Worm (Caenorhabditis elegans): ENCODE results near the gene C14A11.5.

C14A11.5 gene

DNA sequence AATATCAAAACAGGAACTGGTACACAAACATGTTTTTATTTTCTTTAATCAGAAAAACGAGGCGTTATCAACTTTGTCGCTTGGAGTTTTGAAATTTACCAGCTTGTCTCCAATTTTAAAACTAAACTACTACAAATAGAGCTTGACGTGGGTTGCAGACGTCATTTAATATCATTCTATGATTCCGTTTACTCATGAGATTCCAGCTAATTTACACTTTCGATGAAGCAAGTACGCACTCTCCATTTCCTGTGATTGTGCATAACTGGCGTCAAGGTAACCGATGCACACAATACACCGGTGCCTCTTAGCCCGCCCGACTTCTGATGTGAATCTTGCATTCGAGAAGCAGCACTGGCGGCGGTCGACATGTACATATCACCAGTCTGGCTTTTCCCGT lies 11.6 kb upstream of the C14A11.5 start:
- TF ChIP-seq dmd-4 (tag; optimal IDR thresholded peaks at IDR 0.05; ENCODE audit: borderline replicate concordance) (no peak), syd-9 (tag; optimal IDR thresholded peaks at IDR 0.05) (no peak), sox-4 (tag; optimal IDR thresholded peaks at IDR 0.05) (no peak), ahr-1 (tag; optimal IDR thresholded peaks at IDR 0.05) (no peak), eyg-1 (tag; optimal IDR thresholded peaks at IDR 0.05) (no peak), T23F11.4 (GFP tag; optimal IDR thresholded peaks at IDR 0.05) (no peak)

DNA sequence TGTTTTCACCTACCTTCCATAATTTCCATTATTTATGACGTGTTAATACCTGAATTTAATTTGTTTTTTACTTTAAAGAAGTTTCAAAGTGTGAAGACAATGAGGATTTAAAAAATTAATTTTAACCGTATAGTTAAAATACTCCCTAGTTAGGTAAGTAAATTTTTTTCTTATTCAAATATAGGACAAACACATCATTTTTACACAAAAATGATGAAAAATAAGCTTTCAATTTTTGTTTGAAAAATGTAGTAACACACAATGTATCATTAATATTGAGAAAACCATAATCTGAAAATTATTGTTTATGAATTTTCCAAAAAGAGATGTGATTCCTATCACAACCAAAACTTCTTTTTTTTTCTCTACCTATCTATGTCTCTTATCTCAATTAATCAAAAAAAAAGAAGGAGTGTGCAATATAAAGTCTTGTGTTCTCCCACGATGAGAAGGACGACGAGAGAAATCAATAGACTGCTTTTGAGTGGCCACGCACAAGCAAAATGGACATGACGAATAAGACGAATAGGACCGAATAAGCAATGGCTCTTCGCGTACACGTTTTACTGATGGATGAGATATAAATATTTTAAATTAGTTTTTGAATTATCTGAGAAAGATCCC lies 6.9 kb upstream of the C14A11.5 start, which contains the start of gene C14A11.6:
TSS of gene C14A11.6 (minus strand) at position 51 of the 624 bp plus-strand sequence.
- TF ChIP-seq hlh-13 (GFP tag; optimal IDR thresholded peaks at IDR 0.05) (no peak), ceh-48 (tag; optimal IDR thresholded peaks at IDR 0.05) (peak; percentile 53)

- peak; percentile 53 for TF ChIP-seq ceh-2 (tag; optimal IDR thresholded peaks at IDR 0.05)
- TF ChIP-seq pqm-1 (tag; optimal IDR thresholded peaks at IDR 0.05): peak; percentile 32
- TF ChIP-seq odd-2 (tag; optimal IDR thresholded peaks at IDR 0.05): no peak
- TF ChIP-seq K02D7.2 (tag; optimal IDR thresholded peaks at IDR 0.05): peak; percentile 25
- TF ChIP-seq ceh-48 (tag; optimal IDR thresholded peaks at IDR 0.05): peak; percentile 69
- peak; percentile 39 for TF ChIP-seq hlh-13 (GFP tag; optimal IDR thresholded peaks at IDR 0.05)
- no peak for TF ChIP-seq mec-3 (tag; optimal IDR thresholded peaks at IDR 0.05; ENCODE audit: borderline replicate concordance)
- no peak for TF ChIP-seq pha-4 (tag; optimal IDR thresholded peaks at IDR 0.05)
- peak; percentile 65 for TF ChIP-seq fkh-6 (tag; optimal IDR thresholded peaks at IDR 0.05)
- peak; percentile 39 for TF ChIP-seq gmeb-2 (tag; optimal IDR thresholded peaks at IDR 0.05)
- TF ChIP-seq fkh-10 (GFP tag; optimal IDR thresholded peaks at IDR 0.05): no peak
- no peak for TF ChIP-seq dmd-4 (tag; optimal IDR thresholded peaks at IDR 0.05; ENCODE audit: borderline replicate concordance)
- peak; percentile 55 for TF ChIP-seq hlh-15 (tag; optimal IDR thresholded peaks at IDR 0.05)
- peak; percentile 62 for TF ChIP-seq syd-9 (tag; optimal IDR thresholded peaks at IDR 0.05)
- no peak for TF ChIP-seq unc-3 (GFP tag; conservative IDR thresholded peaks at IDR 0.05)
- TF ChIP-seq unc-3 (tag; optimal IDR thresholded peaks at IDR 0.05): peak; percentile 70
- no peak for TF ChIP-seq ets-4 (tag; optimal IDR thresholded peaks at IDR 0.05)
- TF ChIP-seq ceh-45 (GFP tag; IDR thresholded peaks at IDR 0.05): 0 out of 2 replicates have a peak, but pooled peaks have one; percentile 39
- TF ChIP-seq ama-1 (optimal IDR thresholded peaks at IDR 0.05): no peak
- TF ChIP-seq pax-1 (tag; optimal IDR thresholded peaks at IDR 0.05): no peak
- TF ChIP-seq eyg-1 (tag; optimal IDR thresholded peaks at IDR 0.05): no peak
- TF ChIP-seq ceh-9 (tag; optimal IDR thresholded peaks at IDR 0.05): no peak
- peak; percentile 31 for TF ChIP-seq hlh-30 (tag; optimal IDR thresholded peaks at IDR 0.05; ENCODE audit: insufficient read depth)
- TF ChIP-seq Y22D7AL.16 (tag; optimal IDR thresholded peaks at IDR 0.05): no peak
- peak; percentile 12 for TF ChIP-seq unc-55 (GFP tag; optimal IDR thresholded peaks at IDR 0.05)
- no peak for TF ChIP-seq pros-1 (tag; optimal IDR thresholded peaks at IDR 0.05)
- TF ChIP-seq nhr-11 (tag; optimal IDR thresholded peaks at IDR 0.05): no peak
- peak; percentile 71 for TF ChIP-seq C08G9.2 (tag; optimal IDR thresholded peaks at IDR 0.05)
- peak; percentile 19 for TF ChIP-seq fax-1 (tag; optimal IDR thresholded peaks at IDR 0.05)
- peak; percentile 78 for TF ChIP-seq elt-2 (tag; optimal IDR thresholded peaks at IDR 0.05)
- peak; percentile 58 for TF ChIP-seq lin-11 (tag; optimal IDR thresholded peaks at IDR 0.05)
- peak; percentile 16 for TF ChIP-seq hlh-8 (tag; optimal IDR thresholded peaks at IDR 0.05)
- peak; percentile 35 for TF ChIP-seq ahr-1 (tag; optimal IDR thresholded peaks at IDR 0.05)
- peak; percentile 60 for TF ChIP-seq che-1 (tag; optimal IDR thresholded peaks at IDR 0.05)
- no peak for TF ChIP-seq tbx-7 (tag; optimal IDR thresholded peaks at IDR 0.05)
- TF ChIP-seq pat-9 (tag; optimal IDR thresholded peaks at IDR 0.05): peak; percentile 63
- peak; percentile 79 for TF ChIP-seq ceh-18 (tag; optimal IDR thresholded peaks at IDR 0.05)
- TF ChIP-seq pag-3 (tag; optimal IDR thresholded peaks at IDR 0.05; ENCODE audit: borderline replicate concordance): no peak
- TF ChIP-seq sox-4 (tag; optimal IDR thresholded peaks at IDR 0.05): peak; percentile 55
- TF ChIP-seq nhr-232 (tag; optimal IDR thresholded peaks at IDR 0.05): peak; percentile 58
- no peak for TF ChIP-seq sox-2 (GFP tag; IDR thresholded peaks at IDR 0.05)
- no peak for TF ChIP-seq ceh-24 (tag; optimal IDR thresholded peaks at IDR 0.05)
- TF ChIP-seq ceh-14 (tag; optimal IDR thresholded peaks at IDR 0.05): peak; percentile 75
- peak; percentile 10 for TF ChIP-seq npax-4 (tag; optimal IDR thresholded peaks at IDR 0.05)
- peak; percentile 76 for TF ChIP-seq hlh-6 (tag; optimal IDR thresholded peaks at IDR 0.05)
- TF ChIP-seq rnt-1 (tag; optimal IDR thresholded peaks at IDR 0.05): peak; percentile 73
Measured at ce11 chrX:2809611-2810010, 2.3 kb upstream of the C14A11.5 start, which contains the start of gene C14A11.9. Gene C14A11.9, minus strand, starts transcription at chrX:2809637.

Measured in whole organism, late embryonic.